Fruit fly (Drosophila melanogaster) S2 (cell line): ENCODE measurements around the gene Kif3C.

ENCODE experiments used
- CG8478 ChIP-seq: fragments of >200 bp; optimal IDR thresholded peaks from 2 replicates; lab custom pipeline; 2018
- CTCF ChIP-seq, 2 experiments: fragments of >200 bp; optimal IDR thresholded peaks; 2 replicates each; lab custom pipeline; 2018

DNA sequence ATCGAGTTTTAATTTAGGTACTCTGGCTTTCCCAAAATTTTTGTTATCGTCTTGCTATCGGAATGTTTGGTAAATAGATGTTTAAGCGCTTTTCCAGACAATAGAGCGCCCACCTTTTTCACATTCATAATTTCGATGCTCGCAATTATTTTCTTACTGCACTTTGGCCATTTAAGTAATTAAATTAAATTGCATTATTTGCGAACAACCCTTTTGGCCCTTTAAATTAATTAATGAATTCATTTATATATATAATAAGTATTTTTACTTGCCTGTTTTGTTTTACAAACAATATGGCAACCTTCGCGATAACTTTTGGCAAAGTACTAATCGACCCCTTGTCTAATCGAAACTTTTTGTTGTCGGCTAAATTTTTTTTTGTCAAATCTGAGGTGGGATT, 9.0 kb downstream of the Kif3C start:
- TF ChIP-seq CG8478 (lab: Kevin White, UChicago): no peak
- no peak for TF ChIP-seq CTCF (optimal IDR thresholded peaks at IDR 0.05; lab: Kevin White, UChicago)
